Fruit fly (Drosophila melanogaster): Measurements from ENCODE around the gene Skel.

The Skel gene

dm6 chr3R:10696371-10696777, 9.6 kb downstream of the Skel start, which contains the start of the genes pug, CG14683 and CG46459 (continued):
- no peak for TF ChIP-seq CG1621 (tag; optimal IDR thresholded peaks at IDR 0.05)
- peak; percentile 57 for TF ChIP-seq fkh (GFP tag; optimal IDR thresholded peaks at IDR 0.05)
- peak; percentile 32 for TF ChIP-seq CG31627 (GFP tag; optimal IDR thresholded peaks at IDR 0.05)

dm6 chr3R:10699020-10699951, 12.5 kb downstream of the Skel start:
- TF ChIP-seq fkh (GFP tag; optimal IDR thresholded peaks at IDR 0.05) (peak; percentile 87), svp (GFP tag) (peak; percentile 99), fd59A (GFP tag; optimal IDR thresholded peaks at IDR 0.05) (no peak), CG8632 (GFP tag; optimal IDR thresholded peaks at IDR 0.05) (no peak), CG4318 (GFP tag; optimal IDR thresholded peaks at IDR 0.05) (no peak), dac (GFP tag; optimal IDR thresholded peaks at IDR 0.05) (no peak), Sox14 (GFP tag; optimal IDR thresholded peaks at IDR 0.05) (no peak), CG10631 (GFP tag; optimal IDR thresholded peaks at IDR 0.05) (no peak)

dm6 chr3R:10700638-10701037, 13.9 kb downstream of the Skel start:
- TF ChIP-seq CG6792 (GFP tag; optimal IDR thresholded peaks at IDR 0.05) = no peak
- peak; percentile 91 for TF ChIP-seq svp (GFP tag)

dm6 chr3R:10704975-10705374, 18.2 kb downstream of the Skel start, which contains the start of gene CG31391:
CG31391 (minus strand) TSS chr3R:10705075.
- TF ChIP-seq CG6854 (GFP tag; optimal IDR thresholded peaks at IDR 0.05) (no peak), svp (GFP tag) (peak; percentile 8)

dm6 chr3R:10706763-10707162, 20.0 kb downstream of the Skel start, which contains the start of the genes CG31467 and CG14684:
CG31467 (minus strand) TSS chr3R:10706863.
CG14684 (plus strand) TSS chr3R:10706974.
- TF ChIP-seq svp (GFP tag) = peak; percentile 57
- TF ChIP-seq CG1621 (tag; optimal IDR thresholded peaks at IDR 0.05) = no peak

- TF ChIP-seq eg (GFP tag; IDR thresholded peaks at IDR 0.05) (no peak), Eip75B (GFP tag; optimal IDR thresholded peaks at IDR 0.05) (no peak), Sox15 (GFP tag; optimal IDR thresholded peaks at IDR 0.05) (no peak), esn (GFP tag; optimal IDR thresholded peaks at IDR 0.05) (no peak), Hr38 (GFP tag; optimal IDR thresholded peaks at IDR 0.05) (no peak), CG1621 (tag; optimal IDR thresholded peaks at IDR 0.05) (no peak), CG6854 (GFP tag; optimal IDR thresholded peaks at IDR 0.05) (no peak), CG10669 (GFP tag; optimal IDR thresholded peaks at IDR 0.05) (no peak), Blimp-1 (GFP tag; optimal IDR thresholded peaks at IDR 0.05) (no peak), CG11902 (GFP tag; optimal IDR thresholded peaks at IDR 0.05) (no peak), fd59A (GFP tag; optimal IDR thresholded peaks at IDR 0.05) (no peak), CG6276 (GFP tag; optimal IDR thresholded peaks at IDR 0.05) (no peak), Hr4 (GFP tag; optimal IDR thresholded peaks at IDR 0.05) (no peak), CG16779 (tag; optimal IDR thresholded peaks at IDR 0.05) (no peak), CG8632 (GFP tag; optimal IDR thresholded peaks at IDR 0.05) (no peak), CG3032 (tag; optimal IDR thresholded peaks at IDR 0.05) (no peak), CG10631 (GFP tag; optimal IDR thresholded peaks at IDR 0.05) (no peak)
These were observed 21.4 kb downstream of the Skel start, which contains the start of gene CG31278 for dm6 chr3R:10708169-10708568. CG31278 (minus strand) TSS chr3R:10708340.

- TF ChIP-seq lz (GFP tag; optimal IDR thresholded peaks at IDR 0.05) = no peak
- no peak for TF ChIP-seq vri (GFP tag; optimal IDR thresholded peaks at IDR 0.05)
- no peak for TF ChIP-seq topi (GFP tag; optimal IDR thresholded peaks at IDR 0.05)
- TF ChIP-seq CG9139 (GFP tag; optimal IDR thresholded peaks at IDR 0.05) = no peak
- no peak for TF ChIP-seq CG8319 (GFP tag; optimal IDR thresholded peaks at IDR 0.05)
- TF ChIP-seq Hr38 (GFP tag; optimal IDR thresholded peaks at IDR 0.05) = no peak
- TF ChIP-seq CG10669 (GFP tag; optimal IDR thresholded peaks at IDR 0.05) = no peak
- no peak for TF ChIP-seq fd85E (GFP tag; optimal IDR thresholded peaks at IDR 0.05)
- no peak for TF ChIP-seq CG11294 (GFP tag; IDR thresholded peaks at IDR 0.05)
- no peak for TF ChIP-seq CG6854 (GFP tag; optimal IDR thresholded peaks at IDR 0.05)
- no peak for TF ChIP-seq OdsH (GFP tag; optimal IDR thresholded peaks at IDR 0.05)
- no peak for TF ChIP-seq Blimp-1 (GFP tag; optimal IDR thresholded peaks at IDR 0.05)
- no peak for TF ChIP-seq CG15336 (GFP tag; IDR thresholded peaks at IDR 0.05)
These were observed 22.5 kb downstream of the Skel start, which contains the start of gene CG31373 for dm6 chr3R:10709264-10709663. CG31373 (minus strand) TSS chr3R:10709364.
